Worm (Caenorhabditis elegans): ENCODE results near the gene nhr-243.

Gene nhr-243

ce11 chrV:18868517-18868916 is 31.8 kb downstream of the nhr-243 start:
- TF ChIP-seq drap-1 (GFP tag; optimal IDR thresholded peaks at IDR 0.05), result no peak
- no peak for TF ChIP-seq lsy-2 (tag; optimal IDR thresholded peaks at IDR 0.05)
- TF ChIP-seq ztf-11 (tag; optimal IDR thresholded peaks at IDR 0.05), result no peak
- TF ChIP-seq ceh-83 (GFP tag; optimal IDR thresholded peaks at IDR 0.05), result no peak
- TF ChIP-seq mls-2 (tag; optimal IDR thresholded peaks at IDR 0.05), result no peak
- no peak for TF ChIP-seq nhr-237 (tag; optimal IDR thresholded peaks at IDR 0.05)
- TF ChIP-seq nhr-2 (tag; optimal IDR thresholded peaks at IDR 0.05), result no peak
- TF ChIP-seq hlh-1 (tag; optimal IDR thresholded peaks at IDR 0.05), result no peak
- no peak for TF ChIP-seq tbx-8 (GFP tag; optimal IDR thresholded peaks at IDR 0.05)
- no peak for TF ChIP-seq ces-1 (GFP tag; optimal IDR thresholded peaks at IDR 0.05)
- no peak for TF ChIP-seq pha-4 (tag; optimal IDR thresholded peaks at IDR 0.05)
- TF ChIP-seq sem-2 (GFP tag; optimal IDR thresholded peaks at IDR 0.05), result no peak
- TF ChIP-seq ham-2 (GFP tag; optimal IDR thresholded peaks at IDR 0.05), result no peak
- no peak for TF ChIP-seq lin-32 (GFP tag; optimal IDR thresholded peaks at IDR 0.05)
- TF ChIP-seq ceh-39 (tag; optimal IDR thresholded peaks at IDR 0.05), result no peak
- TF ChIP-seq snpc-4 (tag; optimal IDR thresholded peaks at IDR 0.05), result no peak

DNA sequence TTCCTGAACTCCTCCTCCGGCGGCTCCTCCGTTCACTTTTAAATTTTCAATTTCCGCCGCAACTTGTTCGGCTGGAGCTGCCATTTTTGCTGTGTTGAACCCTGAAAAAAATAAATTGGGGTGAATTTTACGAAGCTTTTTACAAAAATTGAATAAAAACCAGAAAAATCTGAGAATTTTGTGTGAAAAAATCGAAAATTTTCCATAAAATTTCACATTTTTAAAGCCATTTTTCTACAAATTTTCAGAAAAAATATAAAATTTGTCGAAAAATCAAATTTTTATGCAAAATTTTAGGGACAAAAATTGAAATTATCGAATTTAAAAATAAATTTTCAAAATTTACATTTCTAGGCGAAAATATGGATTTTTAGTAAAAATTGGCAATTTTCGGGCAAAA is 41.2 kb downstream of the nhr-243 start, which contains the start of gene wars-1:
wars-1 (minus strand) TSS at position 101 of the 400 bp plus-strand sequence.
- no peak for TF ChIP-seq drap-1 (GFP tag; optimal IDR thresholded peaks at IDR 0.05)
- no peak for TF ChIP-seq flh-1 (GFP tag; optimal IDR thresholded peaks at IDR 0.05)
- no peak for TF ChIP-seq mep-1 (tag; optimal IDR thresholded peaks at IDR 0.05)

ce11 chrV:18854788-18855187 is 45.5 kb downstream of the nhr-243 start:
- TF ChIP-seq ztf-11 (tag; optimal IDR thresholded peaks at IDR 0.05) (no peak), mab-5 (tag; optimal IDR thresholded peaks at IDR 0.05) (no peak), zip-8 (tag; optimal IDR thresholded peaks at IDR 0.05) (no peak), hlh-1 (tag; optimal IDR thresholded peaks at IDR 0.05) (no peak), ceh-39 (tag; optimal IDR thresholded peaks at IDR 0.05) (no peak), snpc-4 (tag; optimal IDR thresholded peaks at IDR 0.05) (no peak), nhr-76 (tag; optimal IDR thresholded peaks at IDR 0.05) (no peak), ceh-43 (GFP tag; optimal IDR thresholded peaks at IDR 0.05) (no peak)

DNA sequence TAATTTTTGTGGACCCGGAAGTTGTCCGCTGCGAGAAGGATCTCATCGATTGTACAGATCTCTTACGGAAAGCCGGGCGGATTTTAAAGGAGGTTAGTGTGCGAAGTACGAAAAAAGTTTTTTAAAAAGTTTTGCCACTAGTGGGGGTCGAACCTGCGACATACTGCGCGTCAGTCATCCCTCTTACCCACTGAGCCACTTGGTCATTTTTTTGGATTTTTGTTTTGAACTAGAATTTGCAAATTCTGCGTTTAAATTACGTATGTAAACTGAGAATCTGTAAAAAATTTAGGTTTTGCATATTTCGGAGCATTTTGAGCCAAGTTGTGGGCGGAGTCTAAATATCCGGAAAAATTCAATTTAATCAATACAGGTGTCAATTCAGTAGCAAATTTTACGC is 51.8 kb downstream of the nhr-243 start:
- TF ChIP-seq lin-32 (GFP tag; optimal IDR thresholded peaks at IDR 0.05), result no peak
- TF ChIP-seq ceh-83 (GFP tag; optimal IDR thresholded peaks at IDR 0.05), result no peak

ce11 chrV:18846480-18846879 is 53.9 kb downstream of the nhr-243 start, which contains the start of gene nhr-230:
Gene nhr-230 (plus strand): TSS chrV:18846780.
- TF ChIP-seq hlh-1 (tag; optimal IDR thresholded peaks at IDR 0.05), result no peak
- no peak for TF ChIP-seq ceh-39 (tag; optimal IDR thresholded peaks at IDR 0.05)
- no peak for TF ChIP-seq mep-1 (tag; optimal IDR thresholded peaks at IDR 0.05)
- no peak for TF ChIP-seq unc-62 (GFP tag; optimal IDR thresholded peaks at IDR 0.05)
- TF ChIP-seq zip-8 (tag; optimal IDR thresholded peaks at IDR 0.05), result no peak
- no peak for TF ChIP-seq unc-39 (tag; optimal IDR thresholded peaks at IDR 0.05)
- no peak for TF ChIP-seq ham-2 (GFP tag; optimal IDR thresholded peaks at IDR 0.05)
